Fruit fly (Drosophila melanogaster): Measurements from ENCODE around the gene CG42680.
A peak's percentile ranks its signal among the peaks of the same experiment; 100 is the strongest.

Gene CG42680

dm6 chr2L:14553868-14554591, 34.0 kb downstream of the CG42680 start (continued):
- TF ChIP-seq CG12942 (GFP tag; optimal IDR thresholded peaks at IDR 0.05) (no peak), CG6689 (GFP tag; IDR thresholded peaks at IDR 0.05) (peak; percentile 83), Asciz (GFP tag; optimal IDR thresholded peaks at IDR 0.05) (peak; percentile 77), CG32532 (GFP tag; IDR thresholded peaks at IDR 0.05) (peak; percentile 24; the same call in 1 of the 2 replicates), Ravus (GFP tag; IDR thresholded peaks at IDR 0.05) (peak; percentile 7; the same call in 1 of the 2 replicates), Bgb (GFP tag; IDR thresholded peaks at IDR 0.05; ENCODE audit: partially characterized antibody) (no peak), CG12155 (GFP tag; optimal IDR thresholded peaks at IDR 0.05) (peak; percentile 20), usp (GFP tag; optimal IDR thresholded peaks at IDR 0.05) (no peak), CG1024 (GFP tag; IDR thresholded peaks at IDR 0.05) (peak; percentile 61), CG11695 (GFP tag; IDR thresholded peaks at IDR 0.05) (peak; percentile 64; the same call in 2 of the 3 replicates), CG8388 (GFP tag; optimal IDR thresholded peaks at IDR 0.05) (peak; percentile 42), CG2712 (tag; optimal IDR thresholded peaks at IDR 0.05) (peak; percentile 91), sim (GFP tag; IDR thresholded peaks at IDR 0.05) (peak; percentile 64), CoRest (tag; optimal IDR thresholded peaks at IDR 0.05) (peak; percentile 66), CG42726 (GFP tag; IDR thresholded peaks at IDR 0.05; ENCODE audit: partially characterized antibody) (no peak), nau (GFP tag; optimal IDR thresholded peaks at IDR 0.05) (no peak), tup (GFP tag; optimal IDR thresholded peaks at IDR 0.05) (peak; percentile 57), pho (GFP tag; optimal IDR thresholded peaks at IDR 0.05) (peak; percentile 45), Usf (GFP tag; optimal IDR thresholded peaks at IDR 0.05) (peak; percentile 71), CG15479 (GFP tag; optimal IDR thresholded peaks at IDR 0.05) (no peak), luna (GFP tag; optimal IDR thresholded peaks at IDR 0.05) (no peak), Mes4 (GFP tag; optimal IDR thresholded peaks at IDR 0.05) (peak; percentile 49), CG3995 (GFP tag; optimal IDR thresholded peaks at IDR 0.05) (no peak), CG3838 (GFP tag; optimal IDR thresholded peaks at IDR 0.05) (no peak), CG1647 (GFP tag; optimal IDR thresholded peaks at IDR 0.05) (peak; percentile 51), bsh (GFP tag; optimal IDR thresholded peaks at IDR 0.05) (peak in 1 of 2 experiments; percentile 64), Trl (optimal IDR thresholded peaks at IDR 0.05) (no peak), Trl (GFP tag; optimal IDR thresholded peaks at IDR 0.05) (peak; percentile 86), CG12236 (GFP tag; optimal IDR thresholded peaks at IDR 0.05) (peak; percentile 49), jumu (GFP tag; optimal IDR thresholded peaks at IDR 0.05) (peak; percentile 84), emc (GFP tag; optimal IDR thresholded peaks at IDR 0.05) (no peak), Hand (GFP tag; optimal IDR thresholded peaks at IDR 0.05) (no peak), CG10147 (GFP tag; optimal IDR thresholded peaks at IDR 0.05) (peak; percentile 39), croc (GFP tag; conservative IDR thresholded peaks at IDR 0.05) (peak; percentile 75), kah (GFP tag; optimal IDR thresholded peaks at IDR 0.05) (peak; percentile 38), HmgZ (tag; optimal IDR thresholded peaks at IDR 0.05) (peak; percentile 23), ci (GFP tag; IDR thresholded peaks at IDR 0.05) (peak; percentile 88), CG17568 (GFP tag; optimal IDR thresholded peaks at IDR 0.05) (no peak), CG6272 (GFP tag; IDR thresholded peaks at IDR 0.05) (peak; percentile 39; the same call in 1 of the 2 replicates), CG11085 (GFP tag; IDR thresholded peaks at IDR 0.05) (peak; percentile 37; the same call in 1 of the 2 replicates), CG16813 (GFP tag; IDR thresholded peaks at IDR 0.05; ENCODE audit: partially characterized antibody) (no peak), hth (optimal IDR thresholded peaks at IDR 0.05) (peak; percentile 96), Max (GFP tag; optimal IDR thresholded peaks at IDR 0.05) (peak; percentile 73), CG12769 (tag; optimal IDR thresholded peaks at IDR 0.05) (peak; percentile 32), Dek (tag; optimal IDR thresholded peaks at IDR 0.05) (no peak), gem (tag; optimal IDR thresholded peaks at IDR 0.05) (peak; percentile 74), CG34422 (GFP tag; IDR thresholded peaks at IDR 0.05) (peak; percentile 73; the same call in 2 of the 3 replicates), jigr1 (GFP tag; IDR thresholded peaks at IDR 0.05) (no peak), CG4404 (GFP tag; IDR thresholded peaks at IDR 0.05) (peak; percentile 91), pnt (GFP tag; optimal IDR thresholded peaks at IDR 0.05) (peak; percentile 89)
